Worm (Caenorhabditis elegans) whole organism, midembryonic: ENCODE measurements around the gene F20G2.3.
A peak's percentile ranks its signal among the peaks of the same experiment; 100 is the strongest.

Experiments used
- T22C8.4 ChIP-seq: fragments of 200-800 bp; sonication (Bioruptor generic); IDR thresholded peaks from 2 replicates; pipeline ENCODE4 v1.3.6; 2022; ENCODE audit warnings: missing genetic modification characterization, missing compliant biosample characterization
- cog-1 ChIP-seq: sonication (generic microtip); optimal IDR thresholded peaks from 2 replicates; lab custom pipeline; 2016; ENCODE audit warnings: missing genetic modification characterization, missing compliant biosample characterization
- flt-1 ChIP-seq: fragments of 200-800 bp; sonication (Bioruptor generic); IDR thresholded peaks from 2 replicates; pipeline ENCODE4 v1.3.6; 2022; ENCODE audit warnings: missing genetic modification characterization, missing compliant biosample characterization
- klf-2 ChIP-seq: fragments of 200-800 bp; sonication (Bioruptor generic); conservative IDR thresholded peaks from 2 replicates; pipeline ENCODE4 v1.3.6; 2022; ENCODE audit warnings: missing genetic modification reagents, missing genetic modification characterization, missing compliant biosample characterization
- med-1 ChIP-seq: sonication (generic microtip); optimal IDR thresholded peaks from 2 replicates; lab custom pipeline; 2017; ENCODE audit warnings: missing genetic modification characterization, mild to moderate bottlenecking, missing compliant biosample characterization, antibody characterized with exemption, missing genetic modification reagents; ENCODE audit not compliant: insufficient read depth
- ref-1 ChIP-seq: fragments of 200-800 bp; sonication (Bioruptor generic); conservative IDR thresholded peaks from 2 replicates; pipeline ENCODE4 v1.3.6; 2022; ENCODE audit warnings: missing genetic modification reagents, missing genetic modification characterization, missing compliant biosample characterization
- tab-1 ChIP-seq: fragments of 200-800 bp; sonication (Bioruptor generic); IDR thresholded peaks from 2 replicates; pipeline ENCODE4 v1.3.6; 2022; ENCODE audit warnings: missing genetic modification characterization, missing compliant biosample characterization
- ztf-23 ChIP-seq: fragments of 200-800 bp; sonication (Bioruptor generic); IDR thresholded peaks from 2 replicates; pipeline ENCODE4 v1.3.6; 2022; ENCODE audit warnings: missing genetic modification reagents, missing genetic modification characterization, missing compliant biosample characterization
- ztf-29 ChIP-seq: fragments of 200-800 bp; sonication (Bioruptor generic); IDR thresholded peaks from 2 replicates; pipeline ENCODE4 v1.3.6; 2022; ENCODE audit warnings: missing genetic modification reagents, missing genetic modification characterization, missing compliant biosample characterization

The F20G2.3 gene

ce11 chrV:13790557-13790956, 22.3 kb upstream of the F20G2.3 start:
- TF ChIP-seq med-1 (GFP tag; lab: Kevin White, UChicago), result no peak
- no peak for TF ChIP-seq klf-2 (GFP tag; lab: Robert Waterston, UW)
- no peak for TF ChIP-seq flt-1 (GFP tag; lab: Robert Waterston, UW)
- no peak for TF ChIP-seq ztf-29 (GFP tag; lab: Robert Waterston, UW)
- no peak for TF ChIP-seq T22C8.4 (GFP tag; lab: Robert Waterston, UW)
- no peak for TF ChIP-seq cog-1 (tag; lab: Kevin White, UChicago)
- no peak for TF ChIP-seq tab-1 (GFP tag; lab: Robert Waterston, UW)

ce11 chrV:13790117-13790516, 21.8 kb upstream of the F20G2.3 start:
- no peak for TF ChIP-seq ref-1 (GFP tag; lab: Robert Waterston, UW)
- no peak for TF ChIP-seq tab-1 (GFP tag; lab: Robert Waterston, UW)
- no peak for TF ChIP-seq flt-1 (GFP tag; lab: Robert Waterston, UW)
- TF ChIP-seq cog-1 (tag; lab: Kevin White, UChicago), result no peak
- TF ChIP-seq ztf-29 (GFP tag; lab: Robert Waterston, UW), result no peak

ce11 chrV:13789362-13789761, 21.1 kb upstream of the F20G2.3 start:
- TF ChIP-seq cog-1 (tag; lab: Kevin White, UChicago) (peak; percentile 82), T22C8.4 (GFP tag; lab: Robert Waterston, UW) (peak; percentile 55; the same call in 1 of the 2 replicates), flt-1 (GFP tag; lab: Robert Waterston, UW) (peak; percentile 73), ztf-23 (0 out of 2 replicates have a peak, but pooled peaks have one; percentile 26), ref-1 (GFP tag; lab: Robert Waterston, UW) (no peak)

- no peak for TF ChIP-seq ref-1 (GFP tag; lab: Robert Waterston, UW)
- no peak for TF ChIP-seq cog-1 (tag; lab: Kevin White, UChicago)
- no peak for TF ChIP-seq med-1 (GFP tag; lab: Kevin White, UChicago)
- no peak for TF ChIP-seq T22C8.4 (GFP tag; lab: Robert Waterston, UW)
- TF ChIP-seq ztf-29 (GFP tag; lab: Robert Waterston, UW), result no peak
- no peak for TF ChIP-seq flt-1 (GFP tag; lab: Robert Waterston, UW)
- no peak for TF ChIP-seq ztf-23
- no peak for TF ChIP-seq klf-2 (GFP tag; lab: Robert Waterston, UW)
- TF ChIP-seq tab-1 (GFP tag; lab: Robert Waterston, UW), result no peak
Measured at ce11 chrV:13787948-13788681, 19.8 kb upstream of the F20G2.3 start.

ce11 chrV:13787225-13787898, 19.1 kb upstream of the F20G2.3 start, which contains the start of the genes F53C11.4 and F53C11.5:
F53C11.4 (minus strand) TSS chrV:13787352.
F53C11.5 (plus strand) TSS chrV:13787549.
- no peak for TF ChIP-seq ztf-23
- no peak for TF ChIP-seq klf-2 (GFP tag; lab: Robert Waterston, UW)
- TF ChIP-seq flt-1 (GFP tag; lab: Robert Waterston, UW), result no peak
- TF ChIP-seq med-1 (GFP tag; lab: Kevin White, UChicago), result no peak
- TF ChIP-seq ref-1 (GFP tag; lab: Robert Waterston, UW), result no peak
- TF ChIP-seq cog-1 (tag; lab: Kevin White, UChicago), result no peak
- TF ChIP-seq tab-1 (GFP tag; lab: Robert Waterston, UW), result no peak
- TF ChIP-seq T22C8.4 (GFP tag; lab: Robert Waterston, UW), result no peak

- no peak for TF ChIP-seq klf-2 (GFP tag; lab: Robert Waterston, UW)
- TF ChIP-seq tab-1 (GFP tag; lab: Robert Waterston, UW), result no peak
Measured at ce11 chrV:13785767-13786166, 17.5 kb upstream of the F20G2.3 start.

ce11 chrV:13782190-13782589, 13.9 kb upstream of the F20G2.3 start, which contains the start of gene decr-1.1:
decr-1.1 (plus strand) TSS chrV:13782399.
- TF ChIP-seq klf-2 (GFP tag; lab: Robert Waterston, UW), result no peak
- no peak for TF ChIP-seq flt-1 (GFP tag; lab: Robert Waterston, UW)
- no peak for TF ChIP-seq ztf-29 (GFP tag; lab: Robert Waterston, UW)
- TF ChIP-seq ztf-23, result no peak
- no peak for TF ChIP-seq ref-1 (GFP tag; lab: Robert Waterston, UW)
- no peak for TF ChIP-seq med-1 (GFP tag; lab: Kevin White, UChicago)
- TF ChIP-seq tab-1 (GFP tag; lab: Robert Waterston, UW), result no peak
- TF ChIP-seq cog-1 (tag; lab: Kevin White, UChicago), result no peak
- no peak for TF ChIP-seq T22C8.4 (GFP tag; lab: Robert Waterston, UW)

ce11 chrV:13780902-13781301, 12.6 kb upstream of the F20G2.3 start:
- no peak for TF ChIP-seq med-1 (GFP tag; lab: Kevin White, UChicago)
- no peak for TF ChIP-seq ref-1 (GFP tag; lab: Robert Waterston, UW)
- no peak for TF ChIP-seq T22C8.4 (GFP tag; lab: Robert Waterston, UW)
- no peak for TF ChIP-seq cog-1 (tag; lab: Kevin White, UChicago)
- no peak for TF ChIP-seq tab-1 (GFP tag; lab: Robert Waterston, UW)
- no peak for TF ChIP-seq ztf-23
- TF ChIP-seq flt-1 (GFP tag; lab: Robert Waterston, UW), result no peak
- no peak for TF ChIP-seq klf-2 (GFP tag; lab: Robert Waterston, UW)
- no peak for TF ChIP-seq ztf-29 (GFP tag; lab: Robert Waterston, UW)

- TF ChIP-seq klf-2 (GFP tag; lab: Robert Waterston, UW) (no peak), tab-1 (GFP tag; lab: Robert Waterston, UW) (no peak), flt-1 (GFP tag; lab: Robert Waterston, UW) (no peak), ref-1 (GFP tag; lab: Robert Waterston, UW) (no peak), cog-1 (tag; lab: Kevin White, UChicago) (no peak), med-1 (GFP tag; lab: Kevin White, UChicago) (no peak), T22C8.4 (GFP tag; lab: Robert Waterston, UW) (no peak)
Measured at ce11 chrV:13777857-13778256, 9.6 kb upstream of the F20G2.3 start, which contains the start of gene F53C11.9. F53C11.9 (plus strand) TSS chrV:13778015.
